Fruit fly (Drosophila melanogaster) whole organism, prepupa: ENCODE data around the gene CG7766.

ENCODE experiments used
- CG10669 ChIP-seq: fragments of 200-800 bp; sonication (Bioruptor generic); optimal IDR thresholded peaks from 3 replicates; lab custom pipeline; 2018; ENCODE audit warnings: missing biosample characterization, mild to moderate bottlenecking, missing genetic modification characterization, moderate library complexity
- CG16779 ChIP-seq: fragments of 200-800 bp; sonication (Bioruptor generic); optimal IDR thresholded peaks from 3 replicates; lab custom pipeline; 2017; ENCODE audit warnings: missing biosample characterization, mild to moderate bottlenecking, missing genetic modification characterization
- CG6163 ChIP-seq: fragments of 200-800 bp; sonication (Bioruptor generic); IDR thresholded peaks from 3 replicates; pipeline ENCODE4 v1.3.6; 2022; ENCODE audit warnings: missing biosample characterization, missing genetic modification characterization
- Eip78C ChIP-seq: fragments of 200-800 bp; sonication (Bioruptor generic); peaks from one replicate; lab custom pipeline; 2016; ENCODE audit warnings: missing biosample characterization, missing genetic modification characterization
- Ets96B ChIP-seq: fragments of 200-800 bp; optimal IDR thresholded peaks from 2 replicates; lab custom pipeline; 2019; ENCODE audit warnings: missing biosample characterization, mild to moderate bottlenecking, missing genetic modification characterization, moderate library complexity
- Hr38 ChIP-seq: sonication (Bioruptor generic); optimal IDR thresholded peaks from 2 replicates; lab custom pipeline; 2016; ENCODE audit warnings: missing biosample characterization, missing genetic modification characterization
- Met ChIP-seq: fragments of 200-800 bp; sonication (Bioruptor generic); optimal IDR thresholded peaks from 3 replicates; lab custom pipeline; 2016; ENCODE audit warnings: missing biosample characterization, missing genetic modification characterization
- Sox15 ChIP-seq: fragments of 200-800 bp; sonication (Bioruptor generic); optimal IDR thresholded peaks from 3 replicates; lab custom pipeline; 2016; ENCODE audit warnings: missing biosample characterization, missing genetic modification characterization
- acj6 ChIP-seq: fragments of 200-800 bp; sonication (Bioruptor generic); optimal IDR thresholded peaks from 3 replicates; lab custom pipeline; 2016; ENCODE audit warnings: missing biosample characterization, missing genetic modification characterization
- cyc ChIP-seq: fragments of 200-800 bp; sonication (Bioruptor generic); optimal IDR thresholded peaks from 3 replicates; lab custom pipeline; 2016; ENCODE audit warnings: missing biosample characterization, missing genetic modification characterization
- pdm3 ChIP-seq: fragments of 200-800 bp; sonication (Bioruptor generic); optimal IDR thresholded peaks from 3 replicates; lab custom pipeline; 2016; ENCODE audit warnings: missing biosample characterization, missing genetic modification characterization
- spab ChIP-seq: fragments of 200-800 bp; sonication (Bioruptor generic); optimal IDR thresholded peaks from 2 replicates; lab custom pipeline; 2017; ENCODE audit warnings: missing biosample characterization, mild to moderate bottlenecking, missing genetic modification characterization, missing genetic modification reagents

DNA sequence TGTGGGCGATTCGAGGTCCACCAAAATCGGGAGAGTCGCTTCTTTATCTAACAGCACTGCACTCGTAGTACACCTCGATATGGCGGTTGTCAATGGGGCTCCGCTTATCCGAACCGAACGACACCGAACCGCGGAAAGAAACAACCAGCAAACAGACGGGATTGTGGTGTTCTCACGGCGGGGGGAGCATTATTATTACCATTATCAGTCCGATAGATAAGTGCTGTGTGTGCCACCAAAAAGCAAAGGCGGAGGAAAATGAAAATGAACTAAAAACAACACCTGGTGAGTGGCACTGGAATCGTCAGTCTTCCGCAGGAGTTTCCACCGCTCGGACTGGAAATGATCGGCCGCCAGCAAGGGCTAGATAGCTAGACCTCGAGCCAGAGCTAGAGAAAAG is 4.8 kb upstream of the CG7766 start, which contains the start of gene AP-1gamma:
- TF ChIP-seq pdm3 (no peak), cyc (no peak), CG10669 (GFP tag; lab: Kevin White, UChicago) (no peak), acj6 (no peak), Met (no peak), Sox15 (no peak), CG6163 (no peak), Ets96B (tag; lab: Kevin White, UChicago) (no peak), Hr38 (GFP tag; lab: Kevin White, UChicago) (no peak), spab (GFP tag; lab: Kevin White, UChicago) (no peak), CG16779 (tag; lab: Kevin White, UChicago) (no peak), Eip78C (GFP tag; lab: Kevin White, UChicago) (no peak)
